Worm (Caenorhabditis elegans): ENCODE results near the gene clec-157.

DNA sequence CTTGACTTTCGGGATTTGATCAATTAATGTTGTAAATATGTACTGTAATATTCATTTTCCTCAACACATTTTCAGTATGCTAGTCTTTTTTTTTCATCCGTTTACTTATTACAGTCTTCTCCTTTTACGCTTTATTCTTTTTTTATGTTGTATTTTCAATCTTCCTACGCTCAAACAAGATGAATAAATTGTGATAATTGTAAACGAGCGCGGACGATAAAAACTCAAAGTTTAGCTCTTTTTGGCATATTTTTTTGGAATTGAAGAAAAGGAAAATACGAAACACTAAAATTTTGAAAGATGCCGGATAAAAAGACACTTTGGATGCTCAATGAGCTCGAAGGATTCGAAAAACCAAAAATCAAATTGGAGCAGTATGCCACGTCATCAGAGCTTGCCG lies 41.5 kb downstream of the clec-157 start, which contains the start of gene metl-5:
- no peak for TF ChIP-seq hlh-8 (tag; optimal IDR thresholded peaks at IDR 0.05)
- TF ChIP-seq pqm-1 (tag; optimal IDR thresholded peaks at IDR 0.05): no peak
- TF ChIP-seq syd-9 (tag; optimal IDR thresholded peaks at IDR 0.05): no peak
- no peak for TF ChIP-seq sox-4 (tag; optimal IDR thresholded peaks at IDR 0.05)
- no peak for TF ChIP-seq unc-3 (GFP tag; conservative IDR thresholded peaks at IDR 0.05)
- TF ChIP-seq unc-3 (tag; optimal IDR thresholded peaks at IDR 0.05): no peak
- no peak for TF ChIP-seq gmeb-2 (tag; optimal IDR thresholded peaks at IDR 0.05)
- TF ChIP-seq ama-1 (optimal IDR thresholded peaks at IDR 0.05): no peak
- no peak for TF ChIP-seq unc-42 (tag; optimal IDR thresholded peaks at IDR 0.05)
- no peak for TF ChIP-seq ahr-1 (tag; optimal IDR thresholded peaks at IDR 0.05)
- no peak for TF ChIP-seq npax-4 (tag; optimal IDR thresholded peaks at IDR 0.05)
